Fruit fly (Drosophila melanogaster) ovary, adult (tissue): ENCODE measurements around the gene CG14805.

Experiments used
- CG17801 ChIP-seq: fragments of 200-800 bp; optimal IDR thresholded peaks from 2 replicates; lab custom pipeline; 2019; ENCODE audit warnings: missing biosample characterization, mild to moderate bottlenecking, missing genetic modification characterization, moderate library complexity; ENCODE audit not compliant: partially characterized antibody

Gene CG14805

dm6 chrX:1901605-1902136 lies 24.6 kb downstream of the CG14805 start, which contains the start of gene Ldaf1:
Ldaf1 (minus strand) TSS chrX:1901911.
- no peak for TF ChIP-seq CG17801 (GFP tag; lab: Kevin White, UChicago)

dm6 chrX:1903077-1903476 lies 26.0 kb downstream of the CG14805 start, which contains the start of gene CG32801:
CG32801 (minus strand) TSS chrX:1903177.
- no peak for TF ChIP-seq CG17801 (GFP tag; lab: Kevin White, UChicago)

dm6 chrX:1903968-1904367 lies 26.9 kb downstream of the CG14805 start:
- no peak for TF ChIP-seq CG17801 (GFP tag; lab: Kevin White, UChicago)

- peak; percentile 39 for TF ChIP-seq CG17801 (GFP tag; lab: Kevin White, UChicago)
Observed at dm6 chrX:1907727-1908264, 30.7 kb downstream of the CG14805 start, which contains the start of gene mip130. mip130 (plus strand) TSS chrX:1908239.

- TF ChIP-seq CG17801 (GFP tag; lab: Kevin White, UChicago): peak; percentile 63
Observed at dm6 chrX:1908757-1909156, 31.6 kb downstream of the CG14805 start, which contains the start of the genes Edem1 and Rbcn-3B. Edem1 (minus strand) TSS chrX:1908827. Rbcn-3B (plus strand) TSS chrX:1908920.

dm6 chrX:1909533-1909932 lies 32.4 kb downstream of the CG14805 start:
- TF ChIP-seq CG17801 (GFP tag; lab: Kevin White, UChicago): no peak

- no peak for TF ChIP-seq CG17801 (GFP tag; lab: Kevin White, UChicago)
Observed at dm6 chrX:1922765-1923501, 45.8 kb downstream of the CG14805 start, which contains the start of the genes eIF2Bepsilon and Ocrl. eIF2Bepsilon (minus strand) TSS chrX:1922874. Ocrl (plus strand) TSS chrX:1922981.

- TF ChIP-seq CG17801 (GFP tag; lab: Kevin White, UChicago): peak; percentile 6
Observed at dm6 chrX:1927473-1928306, 50.6 kb downstream of the CG14805 start, which contains the start of gene CG11596. CG11596 (plus strand) TSS chrX:1927683.
